Worm (Caenorhabditis elegans): ENCODE results near the gene srxa-11.

DNA sequence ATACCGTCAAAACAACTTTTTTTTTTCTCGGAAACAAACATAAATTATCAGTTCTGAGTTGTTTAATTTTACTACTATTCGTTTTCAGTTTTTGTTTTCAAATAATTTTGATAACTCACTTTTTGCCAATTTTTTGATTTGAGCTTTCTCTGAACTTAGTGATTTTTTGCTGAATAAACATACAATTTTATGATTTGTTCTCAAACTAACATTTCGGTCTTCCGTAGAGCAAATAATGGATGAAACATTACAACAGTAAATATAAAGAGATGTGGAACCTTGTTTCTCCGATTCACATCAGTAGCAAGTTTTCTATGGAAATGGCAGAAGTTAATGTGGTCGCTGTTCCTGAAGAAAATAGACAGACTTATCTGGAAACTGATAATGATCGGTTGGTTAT, 25.8 kb downstream of the srxa-11 start, which contains the start of gene R10D12.7:
- TF ChIP-seq F39B2.1 (GFP tag; IDR thresholded peaks at IDR 0.05) (no peak), egl-18 (GFP tag; IDR thresholded peaks at IDR 0.05) (no peak), snpc-4 (GFP tag; optimal IDR thresholded peaks at IDR 0.05) (no peak), snpc-4 (tag; optimal IDR thresholded peaks at IDR 0.05) (no peak), nfya-2 (GFP tag; IDR thresholded peaks at IDR 0.05) (no peak), ZK185.1 (tag; optimal IDR thresholded peaks at IDR 0.05; ENCODE audit: poor library complexity, severe bottlenecking) (no peak), hlh-26 (GFP tag; conservative IDR thresholded peaks at IDR 0.05) (no peak), him-1 (tag; optimal IDR thresholded peaks at IDR 0.05) (no peak), F23B12.7 (tag; optimal IDR thresholded peaks at IDR 0.05; ENCODE audit: insufficient read depth) (no peak), unc-62 (GFP tag; optimal IDR thresholded peaks at IDR 0.05) (no peak), C06A6.2 (GFP tag; conservative IDR thresholded peaks at IDR 0.05) (no peak), lsy-27 (tag; optimal IDR thresholded peaks at IDR 0.05; ENCODE audit: borderline replicate concordance, insufficient read depth) (no peak)
